Fruit fly (Drosophila melanogaster) ovary, adult (tissue): Measurements from ENCODE around the gene CG10589.

Source experiments
- CG17801 ChIP-seq: fragments of 200-800 bp; optimal IDR thresholded peaks from 2 replicates; lab custom pipeline; 2019; ENCODE audit warnings: missing biosample characterization, mild to moderate bottlenecking, missing genetic modification characterization, moderate library complexity; ENCODE audit not compliant: partially characterized antibody

The CG10589 gene

DNA sequence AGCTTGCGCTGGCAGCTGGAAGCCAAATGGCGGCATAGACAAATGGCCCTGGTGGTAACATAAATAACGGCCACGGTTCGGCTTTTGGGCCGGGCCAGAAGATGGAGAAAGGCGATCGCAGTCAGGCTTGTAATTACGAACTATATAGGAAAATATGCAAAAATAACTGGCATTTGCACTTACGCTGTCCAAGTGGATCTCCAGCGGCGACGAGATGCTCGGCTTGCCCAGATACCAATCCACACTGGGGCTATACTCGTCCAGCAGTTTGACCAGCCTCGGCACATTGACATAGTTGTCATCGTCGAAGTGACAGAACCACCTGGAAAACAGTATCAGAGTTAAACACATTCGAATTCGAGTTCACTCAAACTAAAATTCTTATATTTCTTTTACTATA is at the start of gene CG10589:
Gene CG10589, plus strand, starts transcription at position 301 of the 400 bp plus-strand sequence.
- no peak for TF ChIP-seq CG17801 (GFP tag; lab: Kevin White, UChicago)

DNA sequence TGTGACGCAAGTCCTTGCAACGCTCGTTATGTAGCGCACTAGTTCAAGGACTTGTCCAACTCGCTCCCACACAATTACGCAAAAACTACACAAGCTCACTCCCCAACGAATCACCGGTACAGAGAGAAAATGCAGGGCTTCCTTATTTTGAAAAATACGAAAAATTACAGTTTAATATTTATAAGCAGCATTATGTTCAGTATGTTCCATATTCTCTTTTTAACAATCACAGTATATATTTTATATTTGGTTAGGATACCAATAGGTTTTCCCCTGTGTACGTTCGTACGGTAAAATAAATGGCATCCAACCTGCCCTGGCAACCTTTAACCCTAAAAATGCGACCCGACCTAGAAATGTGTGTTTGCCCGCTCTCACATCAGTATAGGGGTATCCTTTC is 43.7 kb upstream of the CG10589 start:
- TF ChIP-seq CG17801 (GFP tag; lab: Kevin White, UChicago), result no peak

DNA sequence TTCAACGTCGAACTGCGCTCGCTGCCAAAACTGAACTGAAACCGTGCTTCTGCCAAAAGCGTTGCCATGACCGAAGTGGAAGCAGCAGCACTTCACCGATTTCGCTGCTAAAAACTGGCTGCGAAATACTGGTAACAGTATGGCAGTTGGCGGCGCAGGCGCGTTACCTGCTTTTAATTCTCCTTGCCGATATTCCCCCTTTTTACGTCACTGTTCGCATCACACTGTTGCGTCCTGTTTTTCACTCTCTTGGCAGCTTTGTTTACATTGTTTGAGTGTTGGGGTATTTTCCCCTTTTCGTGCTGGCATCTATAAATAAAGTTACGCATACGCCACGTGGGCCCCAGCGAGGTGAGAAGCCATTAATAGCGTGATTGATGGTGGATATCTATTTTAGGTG is 42.5 kb upstream of the CG10589 start, which contains the start of gene CG32432:
Gene CG32432, minus strand, starts transcription at position 17 of the 400 bp plus-strand sequence.
- TF ChIP-seq CG17801 (GFP tag; lab: Kevin White, UChicago), result no peak

DNA sequence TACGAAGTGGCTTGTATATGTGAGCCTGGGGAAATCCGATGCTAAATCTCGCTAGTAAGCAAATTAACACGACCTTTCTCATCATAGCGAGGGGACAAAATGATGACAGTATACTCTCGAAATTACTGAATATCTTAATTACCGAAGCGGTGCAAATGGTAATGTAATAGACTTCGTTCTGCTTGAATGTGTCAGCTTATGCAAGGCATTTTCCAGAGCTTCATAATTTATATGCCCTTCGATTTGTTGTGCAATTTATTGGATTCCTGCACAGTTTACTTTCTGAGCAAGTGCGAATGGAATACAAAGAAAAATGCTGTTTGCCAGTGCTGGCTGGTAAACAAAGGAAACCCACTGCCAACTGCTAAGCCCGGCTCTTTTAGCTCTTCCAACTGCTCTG is 30.3 kb upstream of the CG10589 start, which contains the start of the genes Sfp77F and CG43931:
Gene Sfp77F, minus strand, starts transcription at position 101 of the 400 bp plus-strand sequence.
Gene CG43931, plus strand, starts transcription at position 241 of the 400 bp plus-strand sequence.
- no peak for TF ChIP-seq CG17801 (GFP tag; lab: Kevin White, UChicago)

DNA sequence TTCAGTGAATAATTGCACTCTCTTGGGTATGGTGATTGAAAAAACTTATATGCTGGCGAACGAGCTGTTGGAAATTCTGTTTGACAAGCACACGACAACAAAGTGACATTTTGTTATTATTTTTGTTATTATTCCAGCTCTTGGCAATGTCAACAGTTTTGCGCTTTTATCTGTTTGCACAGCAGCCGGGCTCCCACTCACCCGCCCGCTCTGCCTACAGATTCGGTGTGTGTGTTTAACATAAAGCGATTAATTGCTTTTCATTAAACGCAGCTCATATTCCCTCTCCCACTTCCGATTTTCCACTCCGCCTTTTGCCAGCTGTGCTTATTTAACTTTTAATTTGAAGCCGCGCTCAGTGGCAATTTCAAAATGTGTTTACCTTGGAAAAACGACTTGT is 26.6 kb upstream of the CG10589 start:
- TF ChIP-seq CG17801 (GFP tag; lab: Kevin White, UChicago), result no peak

DNA sequence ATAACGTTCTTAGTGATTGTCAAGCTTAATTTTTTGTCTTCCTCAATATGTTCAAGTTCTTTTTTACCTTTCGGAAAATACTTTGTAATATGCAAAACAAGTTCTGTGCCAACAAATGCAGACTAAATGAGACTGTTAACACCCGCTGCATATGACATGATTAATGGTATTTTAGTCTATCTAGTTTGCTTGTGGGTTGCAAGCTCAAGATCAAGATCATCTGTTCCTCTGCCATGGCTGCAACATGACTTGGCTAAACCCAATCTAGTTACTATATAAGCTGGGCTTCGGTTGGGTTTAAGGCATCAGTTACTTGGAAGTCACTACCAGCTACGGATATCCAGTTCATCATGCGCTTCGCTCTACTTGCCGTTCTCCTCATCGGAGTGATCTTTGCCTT is 22.1 kb upstream of the CG10589 start, which contains the start of gene CG11458:
Gene CG11458, plus strand, starts transcription at position 301 of the 400 bp plus-strand sequence.
- TF ChIP-seq CG17801 (GFP tag; lab: Kevin White, UChicago), result no peak

DNA sequence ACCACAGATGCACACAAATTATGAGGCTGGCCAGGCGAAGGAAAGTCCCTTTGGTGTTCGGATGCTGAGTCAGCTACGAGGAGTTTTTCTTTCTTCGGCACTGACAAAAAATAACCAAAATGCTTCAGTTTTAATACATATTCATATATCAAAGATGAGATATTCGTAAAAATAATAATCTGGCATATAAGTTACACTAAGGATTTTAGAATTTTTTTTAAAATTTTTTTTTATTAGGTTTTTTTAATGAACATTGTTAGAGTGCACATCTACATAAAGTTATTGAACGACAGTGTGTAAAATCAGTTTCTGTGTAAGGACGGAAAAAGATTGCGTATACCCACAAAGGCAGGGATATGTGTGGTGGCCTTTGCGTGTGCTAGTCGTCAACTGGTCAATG is 20.7 kb upstream of the CG10589 start:
- no peak for TF ChIP-seq CG17801 (GFP tag; lab: Kevin White, UChicago)

DNA sequence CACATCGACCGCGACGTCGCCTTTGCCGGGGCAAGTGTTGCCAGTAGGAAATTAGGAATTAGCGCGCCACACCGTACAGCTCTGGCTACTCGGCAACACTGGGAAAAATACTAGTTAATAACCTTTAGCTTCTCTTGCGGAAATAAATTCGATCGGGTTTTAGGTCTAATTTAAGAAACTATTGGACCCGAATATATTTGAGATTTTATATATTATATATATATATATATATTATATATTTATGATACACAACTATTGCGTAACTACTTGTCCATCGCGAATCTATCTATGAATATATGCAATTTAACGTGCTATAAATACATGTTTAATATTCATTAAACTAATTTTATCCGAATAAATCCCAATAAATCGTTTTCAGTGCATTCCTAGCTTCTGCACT is 13.3 kb upstream of the CG10589 start:
- TF ChIP-seq CG17801 (GFP tag; lab: Kevin White, UChicago), result no peak

DNA sequence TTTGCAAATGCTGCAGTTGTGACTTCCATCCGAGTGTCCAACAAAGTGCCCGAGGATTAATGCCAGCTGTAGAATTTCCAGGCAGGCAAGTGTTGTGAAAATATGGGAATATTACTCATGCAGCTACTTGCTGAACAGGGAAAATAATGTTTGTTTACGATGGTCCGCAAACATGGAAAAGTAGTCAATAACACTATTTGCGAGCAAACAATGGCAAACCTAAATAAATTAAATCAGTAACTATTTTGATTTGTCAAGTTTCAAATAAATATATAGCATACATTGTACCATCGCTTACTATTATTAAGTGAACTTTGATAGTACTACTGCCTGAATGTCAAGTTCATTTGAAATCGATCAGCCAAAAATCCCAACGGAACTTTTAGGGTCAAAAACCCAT is 12.5 kb upstream of the CG10589 start:
- no peak for TF ChIP-seq CG17801 (GFP tag; lab: Kevin White, UChicago)

DNA sequence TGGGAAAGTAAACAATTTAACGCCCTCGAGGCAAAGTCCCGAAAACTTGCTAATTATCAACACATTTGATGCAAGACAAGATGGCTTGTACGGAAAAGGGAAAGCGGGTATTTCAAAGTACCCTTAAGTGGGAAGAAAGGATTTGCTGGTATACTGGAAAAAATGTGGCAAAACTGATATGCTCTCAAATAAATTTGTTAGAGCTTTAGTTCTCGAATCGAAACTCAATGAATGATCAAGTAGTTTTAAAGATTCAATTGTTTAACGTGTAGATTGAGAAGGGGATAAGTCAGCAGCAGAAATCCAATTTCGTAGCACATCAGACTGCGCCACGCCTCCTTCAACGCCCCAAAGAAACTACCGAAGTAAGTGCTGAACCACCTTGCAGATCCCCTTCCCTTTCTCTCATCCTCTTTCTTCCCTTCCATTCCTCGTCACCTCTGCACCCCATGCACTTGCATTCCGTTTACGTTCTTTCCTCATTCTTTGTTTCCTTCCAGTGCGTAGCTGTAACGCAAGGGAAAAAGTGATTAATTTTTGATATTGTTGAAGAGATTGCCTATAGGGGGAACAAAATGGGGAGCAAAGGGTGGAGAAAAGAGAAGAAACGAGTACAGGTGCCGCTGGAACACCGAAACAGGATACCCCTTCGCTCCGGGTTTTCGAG is 10.5 kb upstream of the CG10589 start:
- no peak for TF ChIP-seq CG17801 (GFP tag; lab: Kevin White, UChicago)

DNA sequence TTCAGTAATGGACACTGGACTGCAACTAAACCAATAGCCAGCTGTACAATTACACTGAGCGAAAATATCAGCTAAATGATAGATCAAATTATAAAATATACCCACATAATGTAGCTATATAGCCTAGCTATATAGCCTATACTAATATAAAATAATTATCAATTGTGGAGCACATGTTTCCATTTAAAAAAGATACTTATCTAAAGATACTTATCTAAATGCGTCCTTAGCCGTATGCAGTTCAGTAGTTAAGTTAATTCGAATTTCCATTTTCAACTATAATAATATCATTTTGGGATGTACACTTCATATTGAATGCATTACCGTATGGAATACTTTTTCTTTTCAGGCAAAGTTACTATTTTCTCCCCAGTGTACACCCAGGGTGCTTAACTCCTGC is 8.7 kb upstream of the CG10589 start:
- TF ChIP-seq CG17801 (GFP tag; lab: Kevin White, UChicago), result no peak

DNA sequence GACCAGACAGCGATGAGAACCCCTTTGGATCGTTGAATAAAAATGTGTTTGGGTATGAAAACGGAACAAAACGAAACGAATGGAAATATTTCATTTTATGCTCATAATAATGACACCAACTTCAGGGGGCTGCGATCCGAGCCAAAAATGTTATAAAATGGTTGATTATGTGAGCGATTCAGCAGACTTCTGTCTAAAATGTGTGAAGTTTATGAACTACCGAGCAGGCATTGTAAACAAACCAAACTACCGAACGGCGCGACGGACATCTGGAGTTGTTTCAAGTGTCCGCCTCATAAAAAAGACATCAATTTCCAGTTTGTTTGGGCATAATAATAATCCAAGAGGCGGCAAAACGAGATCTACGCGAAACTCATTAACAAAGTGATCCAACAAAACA is 7.1 kb upstream of the CG10589 start:
- no peak for TF ChIP-seq CG17801 (GFP tag; lab: Kevin White, UChicago)

DNA sequence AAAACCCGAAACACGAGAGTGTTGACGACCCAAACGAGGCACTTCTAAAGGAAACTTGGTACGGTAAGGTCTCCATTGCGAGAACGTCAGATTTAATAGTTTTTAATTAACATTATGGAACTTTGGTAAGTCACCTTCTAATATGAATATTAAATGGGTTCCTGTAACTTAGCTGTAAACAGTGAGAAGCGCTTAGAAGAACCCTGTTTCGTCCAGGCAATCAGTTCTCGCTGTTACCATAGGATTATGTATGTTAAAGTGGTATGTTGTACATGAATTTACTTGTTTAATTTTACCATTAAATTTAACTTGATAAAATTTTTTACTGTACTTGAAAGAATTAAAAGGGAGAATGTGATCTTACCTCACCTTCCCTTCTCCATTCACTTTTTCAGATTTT is 5.8 kb upstream of the CG10589 start:
- TF ChIP-seq CG17801 (GFP tag; lab: Kevin White, UChicago), result no peak

DNA sequence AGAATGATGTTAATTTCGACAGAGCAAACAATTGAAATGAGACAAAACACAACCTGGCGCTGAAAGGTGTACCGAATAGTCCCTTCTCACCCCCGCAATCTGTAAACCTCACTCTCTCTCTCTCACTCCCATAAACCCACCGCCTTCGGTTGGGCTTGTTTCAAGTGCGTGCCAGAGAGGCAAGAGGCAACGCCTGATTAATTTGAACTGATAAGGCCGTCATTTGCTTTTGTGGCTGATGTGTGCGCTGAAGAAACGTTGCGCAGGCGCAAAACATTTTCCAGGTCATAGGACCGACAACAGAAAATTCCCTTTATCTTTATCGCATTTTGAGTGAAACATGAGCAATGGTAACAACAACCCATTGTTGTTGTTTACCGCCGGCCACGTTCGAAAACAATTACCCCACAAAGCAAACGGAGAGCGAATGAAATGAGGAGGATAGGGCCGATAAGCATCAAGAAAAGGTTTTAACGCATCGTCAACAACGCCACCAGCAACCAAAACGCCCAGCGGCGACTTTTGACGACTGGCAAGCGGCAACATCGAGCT is 5.3 kb upstream of the CG10589 start:
- TF ChIP-seq CG17801 (GFP tag; lab: Kevin White, UChicago), result no peak

DNA sequence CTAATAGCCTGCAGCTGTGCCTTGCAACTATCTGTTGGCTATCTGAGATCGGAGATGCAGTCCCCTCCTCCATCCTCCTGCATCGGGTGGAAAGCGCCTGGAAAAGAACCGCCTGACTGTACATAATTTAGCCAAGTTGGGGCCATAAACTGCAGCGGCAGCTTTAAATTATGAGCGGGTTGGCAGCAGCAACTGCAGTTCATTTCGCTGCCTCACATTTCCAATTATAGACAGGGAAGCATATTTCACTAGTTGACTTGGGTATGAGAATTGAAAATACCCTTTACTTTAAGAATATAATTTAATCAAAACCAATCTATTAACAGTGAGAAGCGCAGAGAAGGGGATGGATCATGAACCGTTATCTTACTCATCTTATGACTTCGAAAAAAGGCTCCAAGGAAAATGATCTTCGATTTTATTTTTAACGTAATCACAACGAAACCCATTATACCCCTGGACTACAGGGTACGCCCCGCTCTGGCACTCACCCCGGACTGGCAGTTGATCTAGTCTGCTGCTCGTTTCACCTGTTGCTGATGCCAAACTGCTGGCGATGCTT is 4.5 kb upstream of the CG10589 start:
- peak; percentile 92 for TF ChIP-seq CG17801 (GFP tag; lab: Kevin White, UChicago)

DNA sequence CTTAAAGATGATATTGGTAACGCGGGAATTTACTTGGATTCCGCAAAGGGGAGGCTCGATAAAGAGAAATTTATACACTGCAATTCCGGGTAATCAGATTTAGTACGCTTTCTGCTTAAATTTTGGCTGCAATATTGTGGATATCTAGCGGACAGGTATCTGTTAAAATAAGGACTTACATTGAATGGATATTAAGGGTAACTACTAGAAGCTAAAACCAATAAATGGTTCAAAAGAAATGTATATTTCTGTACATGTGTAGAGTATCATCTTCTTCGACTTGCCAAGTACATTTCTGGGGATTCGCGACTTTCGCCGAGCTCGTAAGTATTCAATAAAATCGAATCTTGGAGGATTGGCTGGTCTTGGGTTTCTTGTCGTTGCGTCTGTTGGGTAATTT is 1.8 kb downstream of the CG10589 start:
- TF ChIP-seq CG17801 (GFP tag; lab: Kevin White, UChicago), result no peak
